Worm (Caenorhabditis elegans): ENCODE results near the gene Y27F2A.8.

Gene Y27F2A.8

ce11 chrII:3209251-3209650, 25.7 kb downstream of the Y27F2A.8 start, which contains the start of gene ZC239.6 (continued):
- TF ChIP-seq lin-39 (tag; optimal IDR thresholded peaks at IDR 0.05) (no peak), hpl-2 (GFP tag; optimal IDR thresholded peaks at IDR 0.05) (no peak), F16B12.6 (tag; optimal IDR thresholded peaks at IDR 0.05) (no peak), alr-1 (tag; optimal IDR thresholded peaks at IDR 0.05; ENCODE audit: borderline replicate concordance) (no peak), ceh-88 (GFP tag; IDR thresholded peaks at IDR 0.05) (no peak), nhr-85 (tag) (peak; percentile 46), unc-30 (tag; optimal IDR thresholded peaks at IDR 0.05) (no peak), lin-15B (tag; optimal IDR thresholded peaks at IDR 0.05) (no peak), hlh-17 (GFP tag; optimal IDR thresholded peaks at IDR 0.05; ENCODE audit: borderline replicate concordance) (no peak), ztf-11 (tag; optimal IDR thresholded peaks at IDR 0.05) (no peak), nhr-20 (tag; optimal IDR thresholded peaks at IDR 0.05) (peak; percentile 50), mdl-1 (tag; optimal IDR thresholded peaks at IDR 0.05) (no peak), lsy-2 (tag; optimal IDR thresholded peaks at IDR 0.05) (peak; percentile 23 to 51), hlh-4 (tag; optimal IDR thresholded peaks at IDR 0.05) (no peak), unc-130 (tag; optimal IDR thresholded peaks at IDR 0.05) (no peak), sox-4 (tag; optimal IDR thresholded peaks at IDR 0.05) (no peak), ceh-63 (GFP tag; optimal IDR thresholded peaks at IDR 0.05) (no peak), ceh-8 (GFP tag; optimal IDR thresholded peaks at IDR 0.05) (no peak), ama-1 (optimal IDR thresholded peaks at IDR 0.05) (no peak)

DNA sequence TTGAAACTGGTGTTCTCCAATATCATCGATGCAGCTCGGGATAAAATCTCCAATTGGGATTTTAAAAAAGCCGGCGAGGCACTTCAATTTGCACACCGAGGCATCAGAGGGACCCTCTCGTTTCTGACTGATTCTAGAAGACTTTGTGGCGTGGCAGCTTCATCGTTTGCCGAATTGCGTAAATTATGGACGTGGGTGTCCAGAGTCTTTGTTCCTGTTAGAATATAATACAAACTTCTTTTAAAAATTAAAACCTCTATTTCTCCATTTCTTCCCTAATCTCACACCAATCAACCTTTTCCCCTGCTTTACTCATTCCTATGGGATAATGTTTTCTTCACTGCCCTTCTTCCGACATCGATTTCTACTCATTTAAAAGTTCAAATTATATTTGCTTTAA, 26.8 kb downstream of the Y27F2A.8 start, which contains the start of gene ZC239.5:
TSS of gene ZC239.5 (plus strand) at position 301 of the 400 bp plus-strand sequence.
- no peak for TF ChIP-seq lin-39 (tag; optimal IDR thresholded peaks at IDR 0.05)
- no peak for TF ChIP-seq nhr-76 (tag; optimal IDR thresholded peaks at IDR 0.05)
- no peak for TF ChIP-seq pag-3 (tag; optimal IDR thresholded peaks at IDR 0.05; ENCODE audit: borderline replicate concordance, insufficient read depth)

DNA sequence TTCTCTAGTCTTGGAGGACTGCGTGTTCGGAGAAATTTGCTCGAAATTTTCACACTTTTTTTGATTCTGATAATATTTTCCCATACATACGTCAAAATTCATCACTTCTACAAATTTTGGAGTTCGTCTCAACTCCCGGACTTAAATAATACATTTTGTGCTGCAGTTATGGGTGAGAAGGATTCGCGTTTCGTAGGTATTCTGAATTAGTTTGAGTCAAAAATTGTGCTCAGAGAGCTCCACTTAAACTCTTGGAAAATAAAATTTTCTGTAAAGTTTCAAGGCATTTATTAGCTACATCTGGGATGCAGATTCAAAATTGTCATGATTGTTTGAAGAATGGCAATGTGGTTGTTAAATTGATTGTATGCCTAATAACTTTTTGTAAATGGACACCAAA, 30.3 kb downstream of the Y27F2A.8 start, which contains the start of gene ZC239.4:
TSS of gene ZC239.4 (plus strand) at position 301 of the 400 bp plus-strand sequence.
- TF ChIP-seq nhr-12 (tag; optimal IDR thresholded peaks at IDR 0.05) (no peak), nhr-76 (tag; optimal IDR thresholded peaks at IDR 0.05) (no peak), ces-1 (GFP tag; optimal IDR thresholded peaks at IDR 0.05) (no peak), ceh-90 (tag; optimal IDR thresholded peaks at IDR 0.05) (no peak), Y116A8C.19 (tag; optimal IDR thresholded peaks at IDR 0.05; ENCODE audit: borderline replicate concordance) (no peak), lsy-2 (tag; optimal IDR thresholded peaks at IDR 0.05) (no peak), lir-3 (tag; optimal IDR thresholded peaks at IDR 0.05; ENCODE audit: poor library complexity) (no peak), rnt-1 (tag; optimal IDR thresholded peaks at IDR 0.05) (no peak), efl-3 (GFP tag; optimal IDR thresholded peaks at IDR 0.05) (no peak), ceh-88 (GFP tag; IDR thresholded peaks at IDR 0.05) (no peak), snpc-4 (tag; optimal IDR thresholded peaks at IDR 0.05) (no peak), elt-3 (tag; optimal IDR thresholded peaks at IDR 0.05) (no peak), tbx-2 (tag; optimal IDR thresholded peaks at IDR 0.05) (no peak), C16A3.4 (tag; optimal IDR thresholded peaks at IDR 0.05) (no peak), zag-1 (tag; optimal IDR thresholded peaks at IDR 0.05) (no peak), ztf-4 (tag; optimal IDR thresholded peaks at IDR 0.05) (no peak), nhr-28 (tag; optimal IDR thresholded peaks at IDR 0.05) (no peak), unc-98 (GFP tag; IDR thresholded peaks at IDR 0.05) (no peak)

- peak; percentile 23 for TF ChIP-seq xbp-1 (tag; optimal IDR thresholded peaks at IDR 0.05)
These were observed 32.2 kb downstream of the Y27F2A.8 start, which contains the start of gene ZC239.3 for ce11 chrII:3215762-3216161. TSS of gene ZC239.3 (plus strand) at chrII:3216062.
